Worm (Caenorhabditis elegans) whole organism, young adult: ENCODE data around the gene mrpl-18.
A peak's percentile ranks its signal among the peaks of the same experiment; 100 is the strongest.

Experiments
- B0035.1 ChIP-seq: sonication (generic microtip); optimal IDR thresholded peaks from 2 replicates; lab custom pipeline; 2016; ENCODE audit warnings: missing genetic modification characterization, mild to moderate bottlenecking, missing compliant biosample characterization, missing genotype, missing genetic modification reagents
- B0261.1 ChIP-seq: sonication (generic microtip); optimal IDR thresholded peaks from 2 replicates; lab custom pipeline; 2016; ENCODE audit warnings: mild to moderate bottlenecking, missing genetic modification characterization, moderate library complexity, missing compliant biosample characterization
- D2030.7 ChIP-seq: fragments of 200-800 bp; sonication (Bioruptor generic); IDR thresholded peaks from 2 replicates; pipeline ENCODE4 v1.3.6; 2022; ENCODE audit warnings: missing genetic modification reagents, missing genetic modification characterization, missing compliant biosample characterization
- F23B12.7 ChIP-seq: sonication (generic microtip); optimal IDR thresholded peaks from 2 replicates; lab custom pipeline; 2017; ENCODE audit warnings: missing genetic modification characterization, mild to moderate bottlenecking, missing compliant biosample characterization, antibody characterized with exemption, moderate library complexity; ENCODE audit not compliant: insufficient read depth
- F52B5.7 ChIP-seq: sonication (generic microtip); optimal IDR thresholded peaks from 2 replicates; lab custom pipeline; 2016; ENCODE audit warnings: mild to moderate bottlenecking, missing genetic modification characterization, missing compliant biosample characterization
- K11D2.4 ChIP-seq: fragments of 200-800 bp; sonication (Bioruptor generic); IDR thresholded peaks from 2 replicates; pipeline ENCODE4 v1.3.6; 2022; ENCODE audit warnings: missing genetic modification reagents, missing genetic modification characterization, missing compliant biosample characterization
- K12H6.12 ChIP-seq: fragments of 200-800 bp; sonication (Bioruptor generic); optimal IDR thresholded peaks from 2 replicates; lab custom pipeline; 2018; ENCODE audit warnings: mild to moderate bottlenecking, missing genetic modification characterization, missing compliant biosample characterization
- Y79H2A.3 ChIP-seq: fragments of 200-800 bp; sonication (Bioruptor generic); conservative IDR thresholded peaks from 2 replicates; pipeline ENCODE4 v1.3.6; 2022; ENCODE audit warnings: missing genetic modification reagents, missing genetic modification characterization, missing compliant biosample characterization
- athp-1 ChIP-seq: sonication (generic microtip); optimal IDR thresholded peaks from 2 replicates; lab custom pipeline; 2017; ENCODE audit warnings: mild to moderate bottlenecking, missing genetic modification characterization, missing compliant biosample characterization
- attf-3 ChIP-seq: fragments of 200-800 bp; sonication (Bioruptor generic); conservative IDR thresholded peaks from 2 replicates; pipeline ENCODE4 v1.3.6; 2022; ENCODE audit warnings: missing genetic modification reagents, missing genetic modification characterization, missing compliant biosample characterization
- attf-5 ChIP-seq: fragments of 200-800 bp; sonication (Bioruptor generic); optimal IDR thresholded peaks from 2 replicates; lab custom pipeline; 2018; ENCODE audit warnings: mild to moderate bottlenecking, missing genetic modification characterization, missing compliant biosample characterization
- ccch-3 ChIP-seq: fragments of 200-800 bp; sonication (Bioruptor generic); optimal IDR thresholded peaks from 2 replicates; lab custom pipeline; 2018; ENCODE audit warnings: mild to moderate bottlenecking, missing genetic modification characterization, missing compliant biosample characterization
- ceh-100 ChIP-seq: fragments of 200-800 bp; sonication (Bioruptor generic); IDR thresholded peaks from 2 replicates; pipeline ENCODE4 v1.3.6; 2022; ENCODE audit warnings: missing genetic modification reagents, missing genetic modification characterization, missing compliant biosample characterization
- ceh-27 ChIP-seq: fragments of 200-800 bp; sonication (Bioruptor generic); optimal IDR thresholded peaks from 2 replicates; lab custom pipeline; 2018; ENCODE audit warnings: mild to moderate bottlenecking, missing genetic modification characterization, moderate library complexity, missing compliant biosample characterization
- ceh-40 ChIP-seq: fragments of 200-800 bp; sonication (Bioruptor generic); IDR thresholded peaks from 2 replicates; pipeline ENCODE4 v1.3.6; 2022; ENCODE audit warnings: missing genetic modification characterization, missing compliant biosample characterization
- ceh-91 ChIP-seq: fragments of 200-800 bp; sonication (Bioruptor generic); IDR thresholded peaks from 2 replicates; pipeline ENCODE4 v1.3.6; 2022; ENCODE audit warnings: missing genetic modification reagents, missing genetic modification characterization, missing compliant biosample characterization
- chd-7 ChIP-seq: sonication (generic microtip); optimal IDR thresholded peaks from 2 replicates; lab custom pipeline; 2016; ENCODE audit warnings: mild to moderate bottlenecking, missing genetic modification characterization, moderate library complexity, missing compliant biosample characterization
- efl-1 ChIP-seq: fragments of 150-350 bp; optimal IDR thresholded peaks from 2 replicates; lab custom pipeline; 2014; ENCODE audit warnings: missing biosample characterization, missing genetic modification reagents, missing genetic modification characterization
- ekl-4 ChIP-seq: fragments of 200-800 bp; sonication (Bioruptor generic); IDR thresholded peaks from 2 replicates; pipeline ENCODE4 v1.3.6; 2022; ENCODE audit warnings: missing genetic modification reagents, missing genetic modification characterization, missing compliant biosample characterization
- hlh-12 ChIP-seq: sonication (generic microtip); optimal IDR thresholded peaks from 2 replicates; lab custom pipeline; 2016; ENCODE audit warnings: missing genetic modification characterization, missing compliant biosample characterization
- hmg-1.2 ChIP-seq: fragments of 200-800 bp; sonication (Bioruptor generic); IDR thresholded peaks from 2 replicates; pipeline ENCODE4 v1.3.6; 2022; ENCODE audit warnings: missing genetic modification reagents, missing genetic modification characterization, missing compliant biosample characterization
- let-607 ChIP-seq, 2 experiments: fragments of 200-800 bp in 1 of 2; sonication (Bioruptor generic) in 1 of 2; sonication (generic microtip) in 1 of 2; optimal IDR thresholded peaks; 2 replicates each; lab custom pipeline; 2016 to 2018; ENCODE audit warnings: mild to moderate bottlenecking in 2 of 2, missing compliant biosample characterization in 2 of 2, missing genetic modification characterization in 2 of 2, moderate library complexity in 2 of 2, missing genotype in 1 of 2
- lin-40 ChIP-seq: sonication (generic microtip); optimal IDR thresholded peaks from 2 replicates; lab custom pipeline; 2016; ENCODE audit warnings: missing genetic modification characterization, mild to moderate bottlenecking, missing compliant biosample characterization, missing genotype, missing genetic modification reagents
- lir-1 ChIP-seq: fragments of 200-800 bp; sonication (Bioruptor generic); conservative IDR thresholded peaks from 2 replicates; pipeline ENCODE4 v1.3.6; 2022; ENCODE audit warnings: missing genetic modification reagents, missing genetic modification characterization, missing compliant biosample characterization
- madf-10 ChIP-seq: sonication (generic microtip); optimal IDR thresholded peaks from 2 replicates; lab custom pipeline; 2016; ENCODE audit warnings: mild to moderate bottlenecking, missing genetic modification characterization, missing compliant biosample characterization
- madf-6 ChIP-seq: fragments of 200-800 bp; sonication (Bioruptor generic); IDR thresholded peaks from 2 replicates; pipeline ENCODE4 v1.3.6; 2022; ENCODE audit warnings: missing genetic modification reagents, missing genetic modification characterization, missing compliant biosample characterization
- mel-28 ChIP-seq: sonication (generic microtip); optimal IDR thresholded peaks from 2 replicates; lab custom pipeline; 2016; ENCODE audit warnings: borderline replicate concordance, mild to moderate bottlenecking, missing genetic modification characterization, missing compliant biosample characterization
- mxl-1 ChIP-seq: sonication (generic microtip); optimal IDR thresholded peaks from 2 replicates; lab custom pipeline; 2016; ENCODE audit warnings: missing genetic modification characterization, missing compliant biosample characterization
- nfyb-1 ChIP-seq: fragments of 200-800 bp; sonication (Bioruptor generic); IDR thresholded peaks from 2 replicates; pipeline ENCODE4 v1.3.6; 2022; ENCODE audit warnings: missing genetic modification reagents, missing genetic modification characterization, missing compliant biosample characterization
- nhr-120 ChIP-seq: fragments of 200-800 bp; sonication (Bioruptor generic); IDR thresholded peaks from 2 replicates; pipeline ENCODE4 v1.3.6; 2022; ENCODE audit warnings: missing genetic modification characterization, missing compliant biosample characterization
- nhr-90 ChIP-seq: sonication (generic microtip); optimal IDR thresholded peaks from 2 replicates; lab custom pipeline; 2016; ENCODE audit warnings: missing genotype, mild to moderate bottlenecking, missing genetic modification characterization, missing compliant biosample characterization
- pbrm-1 ChIP-seq: fragments of 200-800 bp; sonication (Bioruptor generic); IDR thresholded peaks from 2 replicates; pipeline ENCODE4 v1.3.6; 2022; ENCODE audit warnings: missing genetic modification reagents, missing genetic modification characterization, missing compliant biosample characterization
- rcor-1 ChIP-seq: fragments of 200-800 bp; sonication (Bioruptor generic); IDR thresholded peaks from 2 replicates; pipeline ENCODE4 v1.3.6; 2022; ENCODE audit warnings: missing genetic modification reagents, missing genetic modification characterization, missing compliant biosample characterization
- rpc-1 ChIP-seq, 2 experiments: fragments of 150-350 bp in 1 of 2; sonication (generic microtip) in 1 of 2; optimal IDR thresholded peaks; 2 replicates each; lab custom pipeline; 2014 to 2018; ENCODE audit warnings: missing biosample characterization in 1 of 2, missing genetic modification characterization in 1 of 2, missing genetic modification reagents in 1 of 2, missing genotype in 1 of 2
- sdz-38 ChIP-seq: sonication (generic microtip); optimal IDR thresholded peaks from 2 replicates; lab custom pipeline; 2016; ENCODE audit warnings: missing genotype, missing genetic modification characterization, missing compliant biosample characterization
- snpc-1.3 ChIP-seq: sonication (generic microtip); optimal IDR thresholded peaks from 2 replicates; lab custom pipeline; 2017; ENCODE audit warnings: missing genetic modification characterization, mild to moderate bottlenecking, missing compliant biosample characterization, antibody characterized with exemption, moderate library complexity, missing genotype, missing genetic modification reagents; ENCODE audit not compliant: insufficient read depth
- snpc-4 ChIP-seq, 5 experiments: fragments of 150-350 bp in 1 of 5; sonication (generic microtip) in 4 of 5; optimal IDR thresholded peaks; 2 replicates each; lab custom pipeline; 2014 to 2018; ENCODE audit warnings: missing genetic modification characterization in 5 of 5, missing biosample characterization in 3 of 5, antibody characterized with exemption in 2 of 5, mild to moderate bottlenecking in 2 of 5, missing compliant biosample characterization in 2 of 5, missing genotype in 2 of 5, moderate library complexity in 2 of 5, missing genetic modification reagents in 1 of 5
- sptf-2 ChIP-seq: fragments of 200-800 bp; sonication (Bioruptor generic); optimal IDR thresholded peaks from 2 replicates; lab custom pipeline; 2018; ENCODE audit warnings: mild to moderate bottlenecking, missing genetic modification characterization, missing compliant biosample characterization
- tbp1 ChIP-seq: fragments of 200-800 bp; sonication (Bioruptor generic); optimal IDR thresholded peaks from 2 replicates; lab custom pipeline; 2018; ENCODE audit warnings: mild to moderate bottlenecking, missing genetic modification characterization, missing compliant biosample characterization
- xnd-1 ChIP-seq: sonication (generic microtip); optimal IDR thresholded peaks from 2 replicates; lab custom pipeline; 2016; ENCODE audit warnings: missing genotype, missing genetic modification reagents, missing genetic modification characterization, missing compliant biosample characterization
- zim-3 ChIP-seq: sonication (generic microtip); optimal IDR thresholded peaks from 2 replicates; lab custom pipeline; 2017; ENCODE audit warnings: mild to moderate bottlenecking, missing genetic modification characterization, moderate library complexity, missing compliant biosample characterization
- ztf-18 ChIP-seq: sonication (generic microtip); optimal IDR thresholded peaks from 2 replicates; lab custom pipeline; 2016; ENCODE audit warnings: missing genotype, mild to moderate bottlenecking, missing genetic modification characterization, missing compliant biosample characterization
- ztf-22 ChIP-seq: fragments of 200-800 bp; sonication (Bioruptor generic); optimal IDR thresholded peaks from 2 replicates; lab custom pipeline; 2018; ENCODE audit warnings: mild to moderate bottlenecking, missing genetic modification characterization, moderate library complexity, missing compliant biosample characterization
- ztf-26 ChIP-seq: sonication (generic microtip); optimal IDR thresholded peaks from 2 replicates; lab custom pipeline; 2017; ENCODE audit warnings: missing genetic modification characterization, missing compliant biosample characterization
- ztf-28 ChIP-seq: fragments of 200-800 bp; sonication (Bioruptor generic); IDR thresholded peaks from 2 replicates; pipeline ENCODE4 v1.3.6; 2022; ENCODE audit warnings: missing genetic modification reagents, missing genetic modification characterization, missing compliant biosample characterization
- ztf-6 ChIP-seq: fragments of 200-800 bp; sonication (Bioruptor generic); IDR thresholded peaks from 2 replicates; pipeline ENCODE4 v1.3.6; 2022; ENCODE audit warnings: missing genetic modification reagents, missing genetic modification characterization, missing compliant biosample characterization

The mrpl-18 gene

DNA sequence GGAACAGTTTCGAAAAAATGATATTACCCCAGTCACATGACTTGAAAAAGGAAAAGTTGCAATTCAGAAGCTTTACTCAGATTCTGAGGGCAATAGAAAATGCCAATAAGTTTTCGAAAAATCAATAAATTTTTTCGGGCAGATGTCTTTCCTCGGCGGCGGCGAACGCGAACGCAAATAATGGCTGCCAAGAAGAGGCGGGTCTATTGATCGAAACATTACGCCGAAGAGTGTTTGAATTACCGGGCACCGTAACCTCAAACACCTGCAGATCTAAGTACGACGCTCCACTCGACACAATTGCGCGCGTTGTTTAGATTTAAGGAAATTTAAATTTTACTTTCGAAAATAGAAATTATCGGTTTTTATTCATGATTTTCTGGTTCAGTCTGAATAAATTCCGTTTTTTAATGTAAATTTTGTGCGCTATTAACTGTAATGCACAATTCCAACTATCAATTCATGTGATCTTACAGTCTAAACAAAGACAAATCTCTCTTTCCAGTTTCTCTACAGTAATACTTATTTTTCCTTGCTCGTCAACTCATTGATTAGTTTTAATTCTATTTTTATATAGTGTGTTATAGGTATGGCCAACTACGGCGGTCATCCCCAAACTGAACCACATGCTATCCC is 19.1 kb downstream of the mrpl-18 start, which contains the start of gene prp-8 (continued):
- TF ChIP-seq snpc-4 (GFP tag; optimal IDR thresholded peaks at IDR 0.05; lab: Kevin White, UChicago) (peak; percentile 19), snpc-4 (tag; optimal IDR thresholded peaks at IDR 0.05; lab: Kevin White, UChicago) (peak in 3 of 4 experiments; percentile 37 to 59 (median 45)), ccch-3 (GFP tag; lab: Kevin White, UChicago) (no peak), rpc-1 (optimal IDR thresholded peaks at IDR 0.05; lab: Kevin White, UChicago) (no peak), rpc-1 (tag; optimal IDR thresholded peaks at IDR 0.05; lab: Kevin White, UChicago) (no peak), nhr-120 (GFP tag; lab: Robert Waterston, UW) (no peak), nfyb-1 (GFP tag; lab: Robert Waterston, UW) (peak; percentile 88), F52B5.7 (tag; lab: Kevin White, UChicago) (no peak), Y79H2A.3 (GFP tag; lab: Robert Waterston, UW) (no peak), zim-3 (no peak), ceh-40 (GFP tag; lab: Robert Waterston, UW) (0 out of 2 replicates have a peak, but pooled peaks have one; percentile 5), K12H6.12 (tag; lab: Kevin White, UChicago) (peak; percentile 72), ztf-6 (GFP tag; lab: Robert Waterston, UW) (no peak), hlh-12 (no peak), hmg-1.2 (peak; percentile 60), chd-7 (tag; lab: Kevin White, UChicago) (no peak), nhr-90 (tag; lab: Kevin White, UChicago) (no peak), B0035.1 (no peak), madf-6 (peak; percentile 59), rcor-1 (GFP tag; lab: Robert Waterston, UW) (0 out of 2 replicates have a peak, but pooled peaks have one; percentile 37), lir-1 (GFP tag; lab: Robert Waterston, UW) (peak; percentile 67; the same call in 1 of the 2 replicates), attf-3 (GFP tag; lab: Robert Waterston, UW) (peak; percentile 99), madf-10 (tag; lab: Kevin White, UChicago) (peak; percentile 80), sptf-2 (GFP tag; lab: Kevin White, UChicago) (no peak), D2030.7 (GFP tag; lab: Robert Waterston, UW) (peak; percentile 46), efl-1 (GFP tag; lab: Kevin White, UChicago) (peak; percentile 74), F23B12.7 (tag; lab: Kevin White, UChicago) (peak; percentile 80), mel-28 (no peak), snpc-1.3 (tag; lab: Kevin White, UChicago) (peak; percentile 3), sdz-38 (tag; lab: Kevin White, UChicago) (no peak), ztf-28 (no peak), lin-40 (tag; lab: Kevin White, UChicago) (peak; percentile 76), ztf-18 (tag; lab: Kevin White, UChicago) (peak; percentile 42), ceh-91 (GFP tag; lab: Robert Waterston, UW) (peak; percentile 56), ztf-26 (tag; lab: Kevin White, UChicago) (peak; percentile 39), tbp1 (GFP tag; lab: Kevin White, UChicago) (peak; percentile 64), xnd-1 (no peak), ztf-22 (GFP tag; lab: Kevin White, UChicago) (no peak), B0261.1 (tag; lab: Kevin White, UChicago) (peak; percentile 15), mxl-1 (tag; lab: Kevin White, UChicago) (no peak), attf-5 (peak; percentile 98), ekl-4 (peak; percentile 51), pbrm-1 (GFP tag; lab: Robert Waterston, UW) (peak; percentile 43; the same call in 1 of the 2 replicates), let-607 (tag; optimal IDR thresholded peaks at IDR 0.05; lab: Kevin White, UChicago) (peak; percentile 20 to 30), ceh-27 (GFP tag; lab: Kevin White, UChicago) (peak; percentile 91), ceh-100 (GFP tag; lab: Robert Waterston, UW) (peak; percentile 17; the same call in 1 of the 2 replicates), athp-1 (tag; lab: Kevin White, UChicago) (peak; percentile 71), K11D2.4 (GFP tag; lab: Robert Waterston, UW) (peak; percentile 29; the same call in 1 of the 2 replicates)
